Fruit fly (Drosophila melanogaster) whole organism, adult: ENCODE results near the gene ftz-f1.

ENCODE experiments used
- CG11617 ChIP-seq: fragments of 200-800 bp; sonication (Bioruptor generic); optimal IDR thresholded peaks from 2 replicates; lab custom pipeline; 2017; ENCODE audit warnings: mild to moderate bottlenecking, missing biosample characterization, missing genetic modification reagents, missing genetic modification characterization
- CG14711 ChIP-seq: fragments of 200-800 bp; sonication (Bioruptor generic); optimal IDR thresholded peaks from 2 replicates; lab custom pipeline; 2018; ENCODE audit warnings: missing biosample characterization, mild to moderate bottlenecking, missing genetic modification characterization, moderate library complexity
- Clk ChIP-seq: fragments of 200-800 bp; sonication (Bioruptor generic); optimal IDR thresholded peaks from 2 replicates; lab custom pipeline; 2017; ENCODE audit warnings: missing biosample characterization, missing genetic modification characterization
- Crg-1 ChIP-seq: fragments of 200-800 bp; sonication (Bioruptor generic); optimal IDR thresholded peaks from 2 replicates; lab custom pipeline; 2016; ENCODE audit warnings: missing biosample characterization, missing genetic modification characterization
- Hr96 ChIP-seq: fragments of 200-800 bp; sonication (Bioruptor generic); optimal IDR thresholded peaks from 2 replicates; lab custom pipeline; 2016; ENCODE audit warnings: missing biosample characterization, missing genetic modification characterization
- bab1 ChIP-seq: fragments of 200-800 bp; sonication (Bioruptor generic); optimal IDR thresholded peaks from 3 replicates; lab custom pipeline; 2019; ENCODE audit warnings: missing biosample characterization, mild to moderate bottlenecking, missing genetic modification characterization, moderate library complexity
- kay ChIP-seq: fragments of 200-800 bp; sonication (Bioruptor generic); peaks from one replicate; lab custom pipeline; 2016; ENCODE audit warnings: missing biosample characterization, missing genetic modification characterization, borderline replicate concordance
- pad ChIP-seq: fragments of 200-800 bp; sonication (Bioruptor generic); optimal IDR thresholded peaks from 3 replicates; lab custom pipeline; 2017; ENCODE audit warnings: missing biosample characterization, missing genetic modification characterization, mild to moderate bottlenecking, moderate library complexity, missing genetic modification reagents

dm6 chr3L:18836658-18837057 lies 35.5 kb upstream of the ftz-f1 start:
- TF ChIP-seq Crg-1 (GFP tag; lab: Kevin White, UChicago) (no peak), kay (GFP tag; lab: Kevin White, UChicago) (no peak), pad (no peak), bab1 (GFP tag; lab: Kevin White, UChicago) (no peak), CG14711 (tag; lab: Kevin White, UChicago) (no peak), Clk (GFP tag; lab: Kevin White, UChicago) (no peak), Hr96 (GFP tag; lab: Kevin White, UChicago) (no peak), CG11617 (GFP tag; lab: Kevin White, UChicago) (no peak)
